Worm (Caenorhabditis elegans) whole organism, mixed stage, embryonic: Measurements from ENCODE around the gene drap-1.

Source experiments
- M03D4.4 ChIP-seq: sonication (generic microtip); optimal IDR thresholded peaks from 2 replicates; lab custom pipeline; 2017; ENCODE audit warnings: mild to moderate bottlenecking, missing genetic modification characterization, missing compliant biosample characterization
- blmp-1 ChIP-seq: fragments of 150-350 bp; optimal IDR thresholded peaks from 2 replicates; lab custom pipeline; 2014; ENCODE audit warnings: missing biosample characterization, missing genetic modification characterization
- ceh-39 ChIP-seq: fragments of 150-350 bp; optimal IDR thresholded peaks from 2 replicates; lab custom pipeline; 2014; ENCODE audit warnings: missing biosample characterization, missing genetic modification characterization
- ceh-43 ChIP-seq: fragments of 200-800 bp; sonication (Bioruptor generic); optimal IDR thresholded peaks from 2 replicates; lab custom pipeline; 2018; ENCODE audit warnings: mild to moderate bottlenecking, missing genetic modification characterization, moderate library complexity, missing compliant biosample characterization
- ceh-83 ChIP-seq: fragments of 200-800 bp; sonication (Bioruptor generic); optimal IDR thresholded peaks from 2 replicates; lab custom pipeline; 2018; ENCODE audit warnings: mild to moderate bottlenecking, missing genetic modification characterization, missing compliant biosample characterization
- ces-1 ChIP-seq: fragments of 150-350 bp; optimal IDR thresholded peaks from 2 replicates; lab custom pipeline; 2014; ENCODE audit warnings: missing biosample characterization, missing genetic modification reagents, missing genetic modification characterization
- cnd-1 ChIP-seq: fragments of 200-800 bp; sonication (Bioruptor generic); optimal IDR thresholded peaks from 2 replicates; lab custom pipeline; 2018; ENCODE audit warnings: mild to moderate bottlenecking, missing genetic modification characterization, missing compliant biosample characterization
- elt-1 ChIP-seq: sonication (generic microtip); optimal IDR thresholded peaks from 2 replicates; lab custom pipeline; 2017; ENCODE audit warnings: missing genetic modification characterization, mild to moderate bottlenecking, missing compliant biosample characterization, antibody characterized with exemption, moderate library complexity, borderline replicate concordance; ENCODE audit not compliant: insufficient read depth
- flh-1 ChIP-seq: fragments of 200-800 bp; sonication (Bioruptor generic); optimal IDR thresholded peaks from 2 replicates; lab custom pipeline; 2018; ENCODE audit warnings: mild to moderate bottlenecking, missing genetic modification characterization, moderate library complexity, missing compliant biosample characterization
- hlh-1 ChIP-seq: fragments of 150-350 bp; optimal IDR thresholded peaks from 2 replicates; lab custom pipeline; 2014; ENCODE audit warnings: missing biosample characterization, missing genetic modification reagents, missing genetic modification characterization
- lsy-2 ChIP-seq: fragments of 150-350 bp; optimal IDR thresholded peaks from 2 replicates; lab custom pipeline; 2014; ENCODE audit warnings: missing biosample characterization, missing genetic modification characterization
- mab-5 ChIP-seq: fragments of 150-350 bp; optimal IDR thresholded peaks from 2 replicates; lab custom pipeline; 2014; ENCODE audit warnings: missing biosample characterization, missing genetic modification characterization
- nhr-12 ChIP-seq: fragments of 150-350 bp; optimal IDR thresholded peaks from 2 replicates; lab custom pipeline; 2014; ENCODE audit warnings: missing biosample characterization, missing genetic modification characterization
- nhr-237 ChIP-seq: fragments of 150-350 bp; optimal IDR thresholded peaks from 2 replicates; lab custom pipeline; 2014; ENCODE audit warnings: missing biosample characterization, missing genetic modification characterization
- nhr-28 ChIP-seq: fragments of 150-350 bp; optimal IDR thresholded peaks from 2 replicates; lab custom pipeline; 2014; ENCODE audit warnings: missing biosample characterization, missing genetic modification characterization
- nhr-76 ChIP-seq: sonication (generic microtip); optimal IDR thresholded peaks from 2 replicates; lab custom pipeline; 2017; ENCODE audit warnings: missing biosample characterization, missing genetic modification characterization
- pha-4 ChIP-seq: fragments of 150-350 bp; optimal IDR thresholded peaks from 2 replicates; lab custom pipeline; 2018; ENCODE audit warnings: missing biosample characterization, missing genetic modification reagents, missing genetic modification characterization
- sem-2 ChIP-seq: fragments of 200-800 bp; sonication (Bioruptor generic); optimal IDR thresholded peaks from 2 replicates; lab custom pipeline; 2018; ENCODE audit warnings: mild to moderate bottlenecking, missing genetic modification characterization, missing compliant biosample characterization
- sptf-1 ChIP-seq: sonication (generic microtip); optimal IDR thresholded peaks from 2 replicates; lab custom pipeline; 2017; ENCODE audit warnings: mild to moderate bottlenecking, missing genetic modification characterization, moderate library complexity, missing compliant biosample characterization
- tbx-8 ChIP-seq: fragments of 200-800 bp; sonication (Bioruptor generic); optimal IDR thresholded peaks from 2 replicates; lab custom pipeline; 2018; ENCODE audit warnings: mild to moderate bottlenecking, missing genetic modification characterization, moderate library complexity, missing compliant biosample characterization
- unc-120 ChIP-seq: sonication (generic microtip); optimal IDR thresholded peaks from 2 replicates; lab custom pipeline; 2017; ENCODE audit warnings: missing genetic modification characterization, missing compliant biosample characterization; ENCODE audit not compliant: poor library complexity, severe bottlenecking
- unc-39 ChIP-seq: fragments of 150-350 bp; optimal IDR thresholded peaks from 2 replicates; lab custom pipeline; 2014; ENCODE audit warnings: missing biosample characterization, missing genetic modification characterization
- unc-62 ChIP-seq: fragments of 150-350 bp; optimal IDR thresholded peaks from 2 replicates; lab custom pipeline; 2014; ENCODE audit warnings: missing biosample characterization, missing genetic modification reagents, missing genetic modification characterization
- zip-8 ChIP-seq: fragments of 150-350 bp; optimal IDR thresholded peaks from 2 replicates; lab custom pipeline; 2014; ENCODE audit warnings: missing biosample characterization, missing genetic modification characterization
- ztf-11 ChIP-seq: fragments of 150-350 bp; optimal IDR thresholded peaks from 2 replicates; lab custom pipeline; 2014; ENCODE audit warnings: missing biosample characterization, missing genetic modification characterization

Gene drap-1

DNA sequence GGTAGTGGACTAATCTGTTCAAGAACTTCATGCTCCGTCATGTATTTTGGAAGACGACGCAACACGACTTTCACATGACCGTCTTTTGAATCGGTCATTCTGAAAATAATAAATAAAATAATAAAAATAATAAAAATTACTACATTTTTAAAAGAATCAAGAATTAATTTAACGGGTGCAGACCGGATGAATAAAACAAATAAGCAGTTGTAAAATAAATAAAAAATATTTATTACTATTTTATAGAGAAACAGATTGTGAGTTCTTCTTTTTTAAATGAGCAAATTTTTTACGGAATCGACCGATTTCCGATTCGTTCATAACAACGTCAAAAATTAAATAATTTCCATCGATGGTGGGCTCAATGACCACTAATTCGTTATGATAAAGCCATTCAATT is 47.7 kb downstream of the drap-1 start, which contains the start of gene smg-4:
Gene smg-4 (minus strand): TSS at position 101 of the 400 bp plus-strand sequence.
- TF ChIP-seq mab-5 (tag; lab: Kevin White, UChicago) (no peak), cnd-1 (tag; lab: Kevin White, UChicago) (no peak), unc-120 (tag; lab: Kevin White, UChicago) (no peak), unc-62 (GFP tag; lab: Kevin White, UChicago) (no peak), M03D4.4 (no peak), lsy-2 (tag; lab: Kevin White, UChicago) (no peak), sptf-1 (tag; lab: Kevin White, UChicago) (no peak), nhr-76 (tag; lab: Kevin White, UChicago) (no peak), flh-1 (GFP tag; lab: Kevin White, UChicago) (no peak), hlh-1 (no peak), ceh-39 (tag; lab: Kevin White, UChicago) (no peak), nhr-12 (tag; lab: Kevin White, UChicago) (no peak), ztf-11 (tag; lab: Kevin White, UChicago) (no peak), zip-8 (no peak), nhr-237 (tag; lab: Kevin White, UChicago) (no peak), sem-2 (GFP tag; lab: Kevin White, UChicago) (no peak)

ce11 chrV:9779418-9779817 is 49.5 kb downstream of the drap-1 start, which contains the start of gene F46B6.4:
TSS of gene F46B6.4 (minus strand) at chrV:9779518.
- no peak for TF ChIP-seq M03D4.4
- no peak for TF ChIP-seq elt-1 (tag; lab: Kevin White, UChicago)
- TF ChIP-seq pha-4 (tag; lab: Kevin White, UChicago) = no peak
- no peak for TF ChIP-seq sptf-1 (tag; lab: Kevin White, UChicago)
- TF ChIP-seq ceh-39 (tag; lab: Kevin White, UChicago) = no peak
- no peak for TF ChIP-seq blmp-1 (tag; lab: Kevin White, UChicago)

ce11 chrV:9782045-9782444 is 52.1 kb downstream of the drap-1 start:
- TF ChIP-seq flh-1 (GFP tag; lab: Kevin White, UChicago) (no peak), nhr-28 (tag; lab: Kevin White, UChicago) (no peak), sem-2 (GFP tag; lab: Kevin White, UChicago) (no peak), ces-1 (GFP tag; lab: Kevin White, UChicago) (no peak), sptf-1 (tag; lab: Kevin White, UChicago) (no peak), tbx-8 (GFP tag; lab: Kevin White, UChicago) (no peak)
- TF ChIP-seq, all 35 proteins: peak for 0

DNA sequence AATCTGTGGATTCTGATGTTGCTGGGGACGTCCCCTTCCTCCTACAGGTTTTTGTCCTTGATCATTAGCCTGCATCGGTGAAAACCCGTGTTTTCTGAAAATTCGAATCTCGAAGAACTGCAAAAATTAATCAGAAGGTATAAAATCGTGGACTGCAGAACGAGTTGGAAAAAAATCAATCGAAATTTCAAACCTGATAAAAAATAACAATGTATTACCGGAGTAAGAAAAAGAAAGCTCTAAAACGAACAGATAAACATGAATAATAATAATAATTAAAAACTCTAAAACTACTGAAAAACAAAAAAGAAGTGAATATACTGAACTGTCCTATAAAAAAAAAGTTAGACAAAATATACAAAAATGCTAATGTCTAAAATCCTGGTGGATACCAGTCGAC is 53.1 kb downstream of the drap-1 start, which contains the start of gene F46B6.5:
Gene F46B6.5 (minus strand): TSS at position 101 of the 400 bp plus-strand sequence.
- TF ChIP-seq hlh-1 (no peak), unc-39 (no peak), lsy-2 (tag; lab: Kevin White, UChicago) (no peak), unc-120 (tag; lab: Kevin White, UChicago) (no peak), elt-1 (tag; lab: Kevin White, UChicago) (no peak), blmp-1 (tag; lab: Kevin White, UChicago) (no peak), unc-62 (GFP tag; lab: Kevin White, UChicago) (no peak), ceh-43 (no peak), ceh-83 (GFP tag; lab: Kevin White, UChicago) (no peak)
